Worm (Caenorhabditis elegans) whole organism, young adult: Measurements from ENCODE around the gene chil-27.
"Not testable (repeated sequence)": the region's sequence is repeated elsewhere in the genome, so short reads cannot be mapped to it uniquely, and the experiment has no call there.

Source experiments
- C17E4.6 ChIP-seq: fragments of 200-800 bp; sonication (Bioruptor generic); IDR thresholded peaks from 2 replicates; pipeline ENCODE4 v1.3.6; 2022; ENCODE audit warnings: missing genetic modification reagents, missing genetic modification characterization, missing compliant biosample characterization
- D2030.7 ChIP-seq: fragments of 200-800 bp; sonication (Bioruptor generic); IDR thresholded peaks from 2 replicates; pipeline ENCODE4 v1.3.6; 2022; ENCODE audit warnings: missing genetic modification reagents, missing genetic modification characterization, missing compliant biosample characterization
- F22D6.2 ChIP-seq: sonication (generic microtip); optimal IDR thresholded peaks from 2 replicates; lab custom pipeline; 2016; ENCODE audit warnings: mild to moderate bottlenecking, missing genetic modification characterization, missing compliant biosample characterization
- F33H1.4 ChIP-seq: fragments of 200-800 bp; sonication (Bioruptor generic); IDR thresholded peaks from 2 replicates; pipeline ENCODE4 v1.3.6; 2022; ENCODE audit warnings: missing genetic modification reagents, missing genetic modification characterization, missing compliant biosample characterization
- F37B4.10 ChIP-seq: fragments of 200-800 bp; sonication (Bioruptor generic); IDR thresholded peaks from 2 replicates; pipeline ENCODE4 v1.3.6; 2022; ENCODE audit warnings: missing genetic modification characterization, missing compliant biosample characterization
- F52B5.7 ChIP-seq: sonication (generic microtip); optimal IDR thresholded peaks from 2 replicates; lab custom pipeline; 2016; ENCODE audit warnings: mild to moderate bottlenecking, missing genetic modification characterization, missing compliant biosample characterization
- F55B11.4 ChIP-seq: sonication (generic microtip); optimal IDR thresholded peaks from 2 replicates; lab custom pipeline; 2016; ENCODE audit warnings: missing compliant biosample characterization, missing genetic modification characterization, borderline replicate concordance; ENCODE audit not compliant: insufficient read depth
- F57C9.4 ChIP-seq: sonication (generic microtip); optimal IDR thresholded peaks from 2 replicates; lab custom pipeline; 2017; ENCODE audit warnings: mild to moderate bottlenecking, missing genetic modification characterization, missing compliant biosample characterization
- Y53G8AR.9 ChIP-seq: fragments of 200-800 bp; sonication (Bioruptor generic); conservative IDR thresholded peaks from 2 replicates; pipeline ENCODE4 v1.3.6; 2022; ENCODE audit warnings: missing genetic modification reagents, missing genetic modification characterization, missing compliant biosample characterization
- aptf-2 ChIP-seq: fragments of 200-800 bp; sonication (Bioruptor generic); conservative IDR thresholded peaks from 2 replicates; pipeline ENCODE4 v1.3.6; 2022; ENCODE audit warnings: missing genetic modification reagents, missing genetic modification characterization, missing compliant biosample characterization
- aptf-3 ChIP-seq: fragments of 200-800 bp; sonication (Bioruptor generic); IDR thresholded peaks from 2 replicates; pipeline ENCODE4 v1.3.6; 2022; ENCODE audit warnings: missing genetic modification characterization, missing compliant biosample characterization
- bed-2 ChIP-seq: fragments of 200-800 bp; sonication (Bioruptor generic); IDR thresholded peaks from 2 replicates; pipeline ENCODE4 v1.3.6; 2022; ENCODE audit warnings: missing genetic modification reagents, missing genetic modification characterization, missing compliant biosample characterization
- ceh-27 ChIP-seq: fragments of 200-800 bp; sonication (Bioruptor generic); optimal IDR thresholded peaks from 2 replicates; lab custom pipeline; 2018; ENCODE audit warnings: mild to moderate bottlenecking, missing genetic modification characterization, moderate library complexity, missing compliant biosample characterization
- chd-7 ChIP-seq: sonication (generic microtip); optimal IDR thresholded peaks from 2 replicates; lab custom pipeline; 2016; ENCODE audit warnings: mild to moderate bottlenecking, missing genetic modification characterization, moderate library complexity, missing compliant biosample characterization
- dox-1 ChIP-seq: fragments of 200-800 bp; sonication (Bioruptor generic); IDR thresholded peaks from 2 replicates; pipeline ENCODE4 v1.3.6; 2022; ENCODE audit warnings: missing genetic modification reagents, missing genetic modification characterization, missing compliant biosample characterization
- egl-44 ChIP-seq: fragments of 200-800 bp; sonication (Bioruptor generic); IDR thresholded peaks from 2 replicates; pipeline ENCODE4 v1.3.6; 2022; ENCODE audit warnings: missing genetic modification reagents, missing genetic modification characterization, missing compliant biosample characterization
- ekl-4 ChIP-seq: fragments of 200-800 bp; sonication (Bioruptor generic); IDR thresholded peaks from 2 replicates; pipeline ENCODE4 v1.3.6; 2022; ENCODE audit warnings: missing genetic modification reagents, missing genetic modification characterization, missing compliant biosample characterization
- ets-4 ChIP-seq: fragments of 200-800 bp; sonication (Bioruptor generic); optimal IDR thresholded peaks from 2 replicates; lab custom pipeline; 2018; ENCODE audit warnings: mild to moderate bottlenecking, missing genetic modification characterization, missing compliant biosample characterization
- him-1 ChIP-seq: sonication (generic microtip); optimal IDR thresholded peaks from 2 replicates; lab custom pipeline; 2016; ENCODE audit warnings: missing genotype, missing genetic modification reagents, missing genetic modification characterization, missing compliant biosample characterization
- hmg-1.2 ChIP-seq: fragments of 200-800 bp; sonication (Bioruptor generic); IDR thresholded peaks from 2 replicates; pipeline ENCODE4 v1.3.6; 2022; ENCODE audit warnings: missing genetic modification reagents, missing genetic modification characterization, missing compliant biosample characterization
- madf-3 ChIP-seq: fragments of 200-800 bp; sonication (Bioruptor generic); IDR thresholded peaks from 2 replicates; pipeline ENCODE4 v1.3.6; 2022; ENCODE audit warnings: missing genetic modification reagents, missing genetic modification characterization, missing compliant biosample characterization
- madf-6 ChIP-seq: fragments of 200-800 bp; sonication (Bioruptor generic); IDR thresholded peaks from 2 replicates; pipeline ENCODE4 v1.3.6; 2022; ENCODE audit warnings: missing genetic modification reagents, missing genetic modification characterization, missing compliant biosample characterization
- mxl-1 ChIP-seq: sonication (generic microtip); optimal IDR thresholded peaks from 2 replicates; lab custom pipeline; 2016; ENCODE audit warnings: missing genetic modification characterization, missing compliant biosample characterization
- nfyb-1 ChIP-seq: fragments of 200-800 bp; sonication (Bioruptor generic); IDR thresholded peaks from 2 replicates; pipeline ENCODE4 v1.3.6; 2022; ENCODE audit warnings: missing genetic modification reagents, missing genetic modification characterization, missing compliant biosample characterization
- nhr-179 ChIP-seq: sonication (generic microtip); optimal IDR thresholded peaks from 2 replicates; lab custom pipeline; 2016; ENCODE audit warnings: mild to moderate bottlenecking, missing genetic modification characterization, missing compliant biosample characterization
- nhr-80 ChIP-seq: sonication (generic microtip); optimal IDR thresholded peaks from 2 replicates; lab custom pipeline; 2016; ENCODE audit warnings: missing genetic modification characterization, missing compliant biosample characterization
- rec-8 ChIP-seq, 2 experiments: sonication (generic microtip); optimal IDR thresholded peaks; 2 replicates each; lab custom pipeline; 2016; ENCODE audit warnings: mild to moderate bottlenecking in 2 of 2, missing genetic modification characterization in 2 of 2, missing genetic modification reagents in 2 of 2, missing genotype in 2 of 2, missing biosample characterization in 1 of 2, missing compliant biosample characterization in 1 of 2, moderate library complexity in 1 of 2
- sea-2 ChIP-seq: fragments of 200-800 bp; sonication (Bioruptor generic); IDR thresholded peaks from 2 replicates; pipeline ENCODE4 v1.3.6; 2022; ENCODE audit warnings: missing genetic modification characterization, missing compliant biosample characterization
- somi-1 ChIP-seq: fragments of 200-800 bp; sonication (Bioruptor generic); optimal IDR thresholded peaks from 2 replicates; lab custom pipeline; 2018; ENCODE audit warnings: mild to moderate bottlenecking, missing genetic modification characterization, missing compliant biosample characterization
- tlf-1 ChIP-seq: fragments of 200-800 bp; sonication (Bioruptor generic); optimal IDR thresholded peaks from 2 replicates; lab custom pipeline; 2018; ENCODE audit warnings: mild to moderate bottlenecking, missing genetic modification characterization, missing compliant biosample characterization
- unc-130 ChIP-seq: sonication (generic microtip); optimal IDR thresholded peaks from 2 replicates; lab custom pipeline; 2016; ENCODE audit warnings: missing genetic modification reagents, missing genetic modification characterization, missing compliant biosample characterization
- xnd-1 ChIP-seq: sonication (generic microtip); optimal IDR thresholded peaks from 2 replicates; lab custom pipeline; 2016; ENCODE audit warnings: missing genotype, missing genetic modification reagents, missing genetic modification characterization, missing compliant biosample characterization

chil-27 gene

ce11 chrII:9452172-9452571 lies 25.5 kb upstream of the chil-27 start, which contains the start of gene R09D1.12:
Gene R09D1.12, minus strand, starts transcription at chrII:9452272.
- TF ChIP-seq ets-4, bed-2, tlf-1: not testable (repeated sequence)

DNA sequence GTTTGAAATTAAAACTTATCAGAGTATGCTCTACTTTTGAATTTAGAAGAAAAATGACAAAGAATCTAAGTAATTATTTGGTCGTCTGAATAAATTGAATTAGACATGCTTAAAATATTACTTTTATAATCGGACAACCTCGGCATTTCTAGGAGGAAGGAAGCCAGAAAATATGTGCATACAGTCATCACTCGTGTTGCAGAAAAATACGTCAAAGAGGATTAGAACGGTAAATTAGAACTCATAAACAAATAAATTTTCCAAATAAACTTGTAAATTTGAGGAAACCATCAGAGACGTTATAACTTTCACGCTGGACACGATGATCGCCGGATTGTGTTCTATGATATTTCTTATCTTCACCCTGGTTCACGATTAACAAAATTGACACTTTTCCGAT lies 23.4 kb upstream of the chil-27 start, which contains the start of gene chil-19:
Gene chil-19, minus strand, starts transcription at position 101 of the 400 bp plus-strand sequence.
- no peak for TF ChIP-seq rec-8 (tag; optimal IDR thresholded peaks at IDR 0.05; lab: Kevin White, UChicago)
- TF ChIP-seq nfyb-1 (GFP tag; lab: Robert Waterston, UW): no peak
- TF ChIP-seq mxl-1: no peak
- no peak for TF ChIP-seq F55B11.4 (tag; lab: Kevin White, UChicago)
- TF ChIP-seq F33H1.4 (GFP tag; lab: Robert Waterston, UW): no peak
- TF ChIP-seq him-1 (tag; lab: Kevin White, UChicago): no peak
- TF ChIP-seq aptf-3 (GFP tag; lab: Robert Waterston, UW): no peak
- TF ChIP-seq nhr-179 (tag; lab: Kevin White, UChicago): no peak
- no peak for TF ChIP-seq madf-6 (GFP tag; lab: Robert Waterston, UW)

- not testable (repeated sequence) for TF ChIP-seq Y53G8AR.9; dox-1 (GFP tag; lab: Robert Waterston, UW); F37B4.10 (GFP tag; lab: Robert Waterston, UW)
These were observed 18.2 kb upstream of the chil-27 start, which contains the start of gene R09D1.14 for ce11 chrII:9459462-9459861. Gene R09D1.14, minus strand, starts transcription at chrII:9459562.

- TF ChIP-seq sea-2 (GFP tag; lab: Robert Waterston, UW); F52B5.7 (tag; lab: Kevin White, UChicago); hmg-1.2 (GFP tag; lab: Robert Waterston, UW): not testable (repeated sequence)
These were observed 15.8 kb upstream of the chil-27 start, which contains the start of gene chil-21 for ce11 chrII:9461881-9462280. Gene chil-21, minus strand, starts transcription at chrII:9461981.

DNA sequence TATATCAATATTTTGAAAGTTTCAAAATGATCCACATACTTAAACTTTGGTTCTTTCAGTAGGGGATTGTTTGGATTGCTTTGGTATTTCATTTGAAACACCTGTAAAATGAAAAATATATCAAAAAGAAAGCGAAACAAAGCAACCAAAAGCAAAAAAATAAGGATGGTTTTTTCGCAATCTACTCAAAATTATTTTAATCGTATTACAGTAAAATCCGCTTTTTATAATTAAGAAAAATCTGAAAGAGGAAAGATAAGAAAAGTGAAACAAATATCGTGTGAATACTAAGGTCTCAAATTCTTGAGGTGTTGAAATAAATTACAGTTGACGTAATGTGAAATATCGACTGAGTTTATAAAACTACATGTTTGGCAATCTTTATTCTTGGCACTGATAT lies 11.6 kb upstream of the chil-27 start, which contains the start of gene chil-22:
Gene chil-22, minus strand, starts transcription at position 101 of the 400 bp plus-strand sequence.
- TF ChIP-seq unc-130 (GFP tag; lab: Kevin White, UChicago): no peak
- TF ChIP-seq F57C9.4 (tag; lab: Kevin White, UChicago): no peak
- TF ChIP-seq C17E4.6: no peak
- TF ChIP-seq chd-7 (tag; lab: Kevin White, UChicago): no peak
- TF ChIP-seq egl-44 (GFP tag; lab: Robert Waterston, UW): no peak
- TF ChIP-seq ceh-27 (GFP tag; lab: Kevin White, UChicago): no peak
- TF ChIP-seq D2030.7 (GFP tag; lab: Robert Waterston, UW): no peak
- TF ChIP-seq madf-3 (GFP tag; lab: Robert Waterston, UW): no peak
- TF ChIP-seq F22D6.2 (tag; lab: Kevin White, UChicago): no peak
- no peak for TF ChIP-seq ekl-4 (GFP tag; lab: Robert Waterston, UW)
- no peak for TF ChIP-seq xnd-1
- TF ChIP-seq somi-1 (GFP tag; lab: Kevin White, UChicago): no peak
- TF ChIP-seq, all 124 proteins: peak for 0

- TF ChIP-seq aptf-2 (GFP tag; lab: Robert Waterston, UW) (no peak), nhr-80 (tag; lab: Kevin White, UChicago) (peak; percentile 85)
These were observed 9.3 kb upstream of the chil-27 start, which contains the start of gene chil-23 for ce11 chrII:9468414-9468813. Gene chil-23, minus strand, starts transcription at chrII:9468611.
